Worm (Caenorhabditis elegans) whole organism, L3 larva: ENCODE results near the gene mec-17.

Experiments
- ZK546.5 ChIP-seq: sonication (generic microtip); optimal IDR thresholded peaks from 2 replicates; lab custom pipeline; 2017; ENCODE audit warnings: missing biosample characterization, missing genetic modification characterization
- aly-2 ChIP-seq: fragments of 150-350 bp; optimal IDR thresholded peaks from 2 replicates; lab custom pipeline; 2014; ENCODE audit warnings: missing biosample characterization, missing genetic modification characterization
- ceh-16 ChIP-seq: sonication (generic microtip); optimal IDR thresholded peaks from 2 replicates; lab custom pipeline; 2017; ENCODE audit warnings: missing biosample characterization, missing genetic modification characterization
- ceh-28 ChIP-seq: fragments of 150-350 bp; optimal IDR thresholded peaks from 2 replicates; lab custom pipeline; 2014; ENCODE audit warnings: missing biosample characterization, missing genetic modification reagents, missing genetic modification characterization
- ceh-82 ChIP-seq: fragments of 150-350 bp; optimal IDR thresholded peaks from 2 replicates; lab custom pipeline; 2014; ENCODE audit warnings: missing biosample characterization, missing genetic modification characterization
- ceh-9 ChIP-seq: sonication (generic microtip); optimal IDR thresholded peaks from 2 replicates; lab custom pipeline; 2018; ENCODE audit warnings: missing biosample characterization, missing genetic modification characterization
- egl-27 ChIP-seq: sonication (generic microtip); optimal IDR thresholded peaks from 4 replicates; lab custom pipeline; 2017; ENCODE audit warnings: missing biosample characterization, missing genetic modification reagents, missing genetic modification characterization
- egl-5 ChIP-seq: fragments of 150-350 bp; optimal IDR thresholded peaks from 2 replicates; lab custom pipeline; 2017; ENCODE audit warnings: missing biosample characterization, missing genetic modification reagents, missing genetic modification characterization, inconsistent platforms
- elt-1 ChIP-seq: fragments of 150-350 bp; optimal IDR thresholded peaks from 2 replicates; lab custom pipeline; 2014; ENCODE audit warnings: missing biosample characterization, missing genetic modification characterization
- elt-2 ChIP-seq: sonication (generic microtip); optimal IDR thresholded peaks from 2 replicates; lab custom pipeline; 2016; ENCODE audit warnings: missing genetic modification reagents, mild to moderate bottlenecking, missing genetic modification characterization, missing compliant biosample characterization
- fkh-2 ChIP-seq: fragments of 150-350 bp; optimal IDR thresholded peaks from 2 replicates; lab custom pipeline; 2014; ENCODE audit warnings: missing biosample characterization, missing genetic modification reagents, missing genetic modification characterization
- hmg-11 ChIP-seq: sonication (generic microtip); optimal IDR thresholded peaks from 2 replicates; lab custom pipeline; 2016; ENCODE audit warnings: missing genetic modification characterization, missing compliant biosample characterization
- jun-1 ChIP-seq: fragments of 150-350 bp; optimal IDR thresholded peaks from 2 replicates; lab custom pipeline; 2014; ENCODE audit warnings: missing biosample characterization, missing genetic modification reagents, missing genetic modification characterization
- lin-39 ChIP-seq: fragments of 150-350 bp; optimal IDR thresholded peaks from 2 replicates; lab custom pipeline; 2018; ENCODE audit warnings: missing biosample characterization, missing genetic modification reagents, missing genetic modification characterization
- lsy-12 ChIP-seq: sonication (generic microtip); optimal IDR thresholded peaks from 2 replicates; lab custom pipeline; 2016; ENCODE audit warnings: mild to moderate bottlenecking, missing genetic modification characterization, missing compliant biosample characterization
- mdl-1 ChIP-seq: fragments of 150-350 bp; optimal IDR thresholded peaks from 2 replicates; lab custom pipeline; 2014; ENCODE audit warnings: missing biosample characterization, missing genetic modification characterization
- mml-1 ChIP-seq: fragments of 150-350 bp; sonication (generic microtip); optimal IDR thresholded peaks from 3 replicates; lab custom pipeline; 2014; ENCODE audit warnings: missing biosample characterization, missing genetic modification characterization
- nfya-1 ChIP-seq: sonication (generic microtip); optimal IDR thresholded peaks from 2 replicates; lab custom pipeline; 2017; ENCODE audit warnings: missing genetic modification characterization, mild to moderate bottlenecking, missing compliant biosample characterization, antibody characterized with exemption, moderate library complexity; ENCODE audit not compliant: insufficient read depth
- nhr-11 ChIP-seq: fragments of 150-350 bp; optimal IDR thresholded peaks from 2 replicates; lab custom pipeline; 2014; ENCODE audit warnings: missing biosample characterization, missing genetic modification characterization
- nhr-23 ChIP-seq: fragments of 150-350 bp; optimal IDR thresholded peaks from 2 replicates; lab custom pipeline; 2014; ENCODE audit warnings: missing biosample characterization, missing genetic modification reagents, missing genetic modification characterization
- nhr-237 ChIP-seq: fragments of 150-350 bp; optimal IDR thresholded peaks from 2 replicates; lab custom pipeline; 2014; ENCODE audit warnings: missing biosample characterization, missing genetic modification characterization
- nhr-43 ChIP-seq: sonication (generic microtip); optimal IDR thresholded peaks from 2 replicates; lab custom pipeline; 2016; ENCODE audit warnings: mild to moderate bottlenecking, missing genetic modification characterization, missing compliant biosample characterization; ENCODE audit not compliant: poor library complexity, severe bottlenecking
- nhr-67 ChIP-seq: fragments of 150-350 bp; optimal IDR thresholded peaks from 2 replicates; lab custom pipeline; 2014; ENCODE audit warnings: missing biosample characterization, missing genetic modification characterization
- nhr-76 ChIP-seq: fragments of 150-350 bp; sonication (generic microtip); optimal IDR thresholded peaks from 5 replicates; lab custom pipeline; 2014; ENCODE audit warnings: missing biosample characterization, missing genetic modification characterization
- pqm-1 ChIP-seq: fragments of 150-350 bp; optimal IDR thresholded peaks from 2 replicates; lab custom pipeline; 2017; ENCODE audit warnings: missing biosample characterization, missing genetic modification characterization, inconsistent platforms
- sea-2 ChIP-seq: fragments of 150-350 bp; sonication (generic microtip); optimal IDR thresholded peaks from 4 replicates; lab custom pipeline; 2014; ENCODE audit warnings: missing biosample characterization, missing genetic modification reagents, missing genetic modification characterization
- skn-1 ChIP-seq: fragments of 150-350 bp; optimal IDR thresholded peaks from 2 replicates; lab custom pipeline; 2014; ENCODE audit warnings: missing biosample characterization, missing genetic modification characterization
- tbx-2 ChIP-seq: sonication (generic microtip); optimal IDR thresholded peaks from 2 replicates; lab custom pipeline; 2016; ENCODE audit warnings: mild to moderate bottlenecking, missing genetic modification characterization, missing compliant biosample characterization
- unc-39 ChIP-seq: sonication (generic microtip); optimal IDR thresholded peaks from 4 replicates; lab custom pipeline; 2017; ENCODE audit warnings: missing biosample characterization, missing genetic modification characterization
- zag-1 ChIP-seq: fragments of 150-350 bp; optimal IDR thresholded peaks from 2 replicates; lab custom pipeline; 2014; ENCODE audit warnings: missing biosample characterization, missing genetic modification characterization
- ztf-11 ChIP-seq: fragments of 150-350 bp; optimal IDR thresholded peaks from 2 replicates; lab custom pipeline; 2014; ENCODE audit warnings: missing biosample characterization, missing genetic modification characterization
- ztf-4 ChIP-seq: fragments of 150-350 bp; optimal IDR thresholded peaks from 2 replicates; lab custom pipeline; 2014; ENCODE audit warnings: missing biosample characterization, missing genetic modification characterization

Gene mec-17

DNA sequence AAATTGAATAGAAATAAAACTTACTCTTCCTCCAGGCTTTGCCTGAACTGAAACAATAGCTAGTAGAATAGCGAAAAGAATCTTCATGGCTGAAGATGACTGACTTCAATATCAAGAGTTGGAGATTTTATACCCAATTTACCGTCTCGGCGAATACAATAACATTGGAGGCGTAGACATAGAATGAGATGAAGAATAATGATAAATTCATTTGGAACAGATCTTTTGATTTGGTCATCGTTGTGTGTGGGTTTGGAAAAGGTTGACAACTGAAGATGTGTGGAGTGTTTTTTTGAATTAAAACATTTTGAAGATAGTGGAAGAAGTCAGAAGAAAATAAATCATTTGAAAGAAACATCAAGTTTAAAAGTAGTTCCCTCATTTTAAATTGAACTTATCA is 10.8 kb downstream of the mec-17 start, which contains the start of gene F57H12.6:
Gene F57H12.6 (minus strand): TSS at position 101 of the 400 bp plus-strand sequence.
- TF ChIP-seq egl-5 (tag; lab: Kevin White, UChicago) = no peak

DNA sequence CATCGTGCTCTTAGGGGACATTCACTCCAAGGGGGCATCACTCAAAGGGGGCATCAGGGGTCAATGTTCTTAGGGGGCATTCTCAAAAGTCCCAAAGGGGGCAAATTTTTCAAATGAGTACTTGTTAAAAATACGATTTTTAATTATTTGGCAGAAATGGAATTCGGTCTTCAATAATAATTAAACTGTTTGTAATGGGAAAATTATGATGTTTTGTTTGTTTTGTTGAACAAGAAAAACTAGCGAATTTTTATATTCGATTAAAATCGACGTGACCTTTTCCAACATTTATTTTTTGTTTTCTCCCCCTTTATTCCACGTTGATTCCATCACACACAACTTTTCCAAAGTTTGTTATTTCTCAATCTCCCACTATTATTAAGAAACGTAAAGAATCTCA is 20.0 kb downstream of the mec-17 start, which contains the start of gene F57H12.5:
Gene F57H12.5 (plus strand): TSS at position 301 of the 400 bp plus-strand sequence.
- TF ChIP-seq fkh-2 (tag; lab: Kevin White, UChicago) (no peak), hmg-11 (no peak), unc-39 (tag; lab: Kevin White, UChicago) (no peak), nhr-237 (tag; lab: Kevin White, UChicago) (no peak), tbx-2 (tag; lab: Kevin White, UChicago) (no peak), lsy-12 (tag; lab: Kevin White, UChicago) (no peak), nhr-11 (tag; lab: Kevin White, UChicago) (no peak), sea-2 (no peak), nhr-76 (no peak), ceh-16 (tag; lab: Kevin White, UChicago) (no peak), nhr-67 (no peak), ZK546.5 (tag; lab: Kevin White, UChicago) (no peak), egl-5 (tag; lab: Kevin White, UChicago) (no peak), nhr-43 (tag; lab: Kevin White, UChicago) (no peak), ceh-9 (tag; lab: Kevin White, UChicago) (no peak)

DNA sequence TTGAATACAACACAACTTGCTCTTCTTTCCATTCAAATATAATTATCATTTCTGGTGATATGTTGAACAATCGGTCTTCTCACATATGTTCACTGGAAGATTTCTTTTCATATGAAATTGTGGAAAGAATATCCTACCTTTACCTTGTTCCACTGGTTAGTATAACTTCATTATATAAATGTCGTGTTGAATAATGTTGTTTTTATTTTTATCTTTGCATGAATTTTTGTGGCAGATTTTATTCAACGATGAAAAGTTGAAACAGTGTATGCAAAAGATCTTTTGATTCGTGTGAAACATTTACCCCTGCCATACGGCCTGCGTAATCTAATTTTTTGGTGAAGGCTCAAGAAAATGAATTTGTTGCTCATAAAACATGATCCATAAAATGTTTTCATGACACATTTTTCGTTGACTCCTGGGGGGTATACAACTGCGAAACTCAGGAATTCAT is 25.1 kb downstream of the mec-17 start:
- TF ChIP-seq jun-1 (tag; lab: Kevin White, UChicago) (no peak), unc-39 (tag; lab: Kevin White, UChicago) (no peak), nhr-76 (no peak), ztf-11 (tag; lab: Kevin White, UChicago) (no peak), mdl-1 (tag; lab: Kevin White, UChicago) (no peak), nhr-67 (no peak), ceh-28 (no peak), nfya-1 (tag; lab: Kevin White, UChicago) (no peak), lin-39 (tag; lab: Kevin White, UChicago) (no peak), ztf-4 (tag; lab: Kevin White, UChicago) (no peak), elt-2 (tag; lab: Kevin White, UChicago) (no peak), fkh-2 (tag; lab: Kevin White, UChicago) (no peak), sea-2 (no peak), zag-1 (tag; lab: Kevin White, UChicago) (no peak)

DNA sequence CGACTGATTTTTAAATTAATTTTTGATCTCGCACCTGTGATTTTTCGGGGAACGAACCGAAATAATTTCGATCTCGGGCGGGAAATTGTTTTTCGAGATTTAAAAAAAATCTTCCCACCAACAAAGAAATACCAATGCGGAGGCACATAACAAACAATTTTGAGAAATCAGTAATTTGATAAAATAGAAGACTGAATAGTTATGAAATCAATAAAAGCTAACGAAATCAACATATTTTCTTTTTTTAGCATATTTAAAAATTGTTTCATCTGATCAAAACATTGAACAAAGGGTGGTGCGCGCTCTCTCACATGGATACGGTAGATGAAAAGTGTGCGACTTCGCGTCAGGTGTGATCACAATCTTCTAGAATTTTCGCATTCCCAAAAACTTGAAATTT is 28.9 kb downstream of the mec-17 start:
- TF ChIP-seq ceh-82 (tag; lab: Kevin White, UChicago) = no peak
- no peak for TF ChIP-seq elt-1
- TF ChIP-seq zag-1 (tag; lab: Kevin White, UChicago) = no peak
- TF ChIP-seq mml-1 = no peak
- no peak for TF ChIP-seq nhr-23
- no peak for TF ChIP-seq lsy-12 (tag; lab: Kevin White, UChicago)

DNA sequence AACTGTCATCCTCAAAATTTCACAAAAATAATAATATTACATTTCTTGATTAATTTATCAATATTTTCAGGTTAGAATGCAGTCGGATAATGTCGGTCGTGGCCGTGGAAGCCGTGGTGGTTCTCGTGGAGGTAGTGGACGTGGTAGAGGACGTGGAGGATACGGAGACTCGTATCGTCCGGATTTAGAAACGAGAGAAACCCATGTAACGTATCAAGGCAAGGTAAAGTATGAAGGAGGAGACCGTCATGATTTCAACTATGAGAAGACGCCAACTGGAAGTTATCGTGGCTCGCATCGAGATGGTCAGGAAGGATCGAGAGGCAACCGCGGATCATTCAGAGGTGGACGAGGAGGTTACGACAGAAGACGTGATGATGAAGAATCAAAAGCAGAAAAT is 29.5 kb downstream of the mec-17 start, which contains the start of gene frpr-10:
Gene frpr-10 (plus strand): TSS at position 301 of the 400 bp plus-strand sequence.
- TF ChIP-seq pqm-1 (no peak), egl-5 (tag; lab: Kevin White, UChicago) (no peak), ceh-16 (tag; lab: Kevin White, UChicago) (no peak), elt-1 (no peak), sea-2 (no peak), aly-2 (no peak), nhr-43 (tag; lab: Kevin White, UChicago) (no peak), skn-1 (tag; lab: Kevin White, UChicago) (no peak)

DNA sequence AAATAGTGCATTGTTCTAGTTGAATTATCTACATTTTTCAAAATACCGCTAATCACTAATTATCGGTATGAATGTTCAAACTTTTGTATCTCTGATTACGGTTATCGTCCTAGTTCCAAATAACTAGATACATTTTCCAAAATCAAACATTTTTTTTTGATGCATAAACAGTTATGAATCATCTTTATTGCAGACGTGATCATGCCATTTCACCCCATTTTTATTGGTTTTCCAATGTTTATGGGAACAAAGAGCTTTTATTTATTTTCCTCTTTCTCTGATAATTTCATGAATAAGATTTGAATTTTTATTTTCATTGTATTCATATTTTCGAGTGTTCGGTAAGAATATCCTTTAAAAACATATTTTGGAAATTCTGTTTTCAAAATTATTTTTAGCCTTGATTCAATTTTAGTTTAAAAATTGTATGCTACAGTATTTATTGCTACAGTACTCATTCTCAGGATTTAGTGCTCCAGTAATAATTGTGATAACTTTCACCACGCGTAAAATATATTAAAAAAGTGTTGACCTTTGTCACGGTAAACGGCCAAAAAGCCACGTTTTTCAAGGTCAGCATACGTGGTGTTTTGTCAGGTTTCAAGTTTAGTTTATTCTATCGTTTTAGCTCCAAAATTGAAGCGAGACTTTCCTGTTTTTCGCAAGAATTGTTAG is 30.2 kb downstream of the mec-17 start, which contains the start of gene csr-1:
Gene csr-1 (plus strand): TSS at position 625 of the 675 bp plus-strand sequence.
- no peak for TF ChIP-seq egl-27 (tag; lab: Kevin White, UChicago)
- no peak for TF ChIP-seq zag-1 (tag; lab: Kevin White, UChicago)
- peak; percentile 22 for TF ChIP-seq elt-2 (tag; lab: Kevin White, UChicago)
